Worm (Caenorhabditis elegans): ENCODE results near the gene T25D1.2.

T25D1.2 gene

ce11 chrX:16558776-16559175, 43.4 kb downstream of the T25D1.2 start (continued):
- TF ChIP-seq ZK546.5 (tag; optimal IDR thresholded peaks at IDR 0.05) (no peak), dmd-6 (GFP tag; IDR thresholded peaks at IDR 0.05) (peak; percentile 47), lin-38 (GFP tag; IDR thresholded peaks at IDR 0.05) (no peak), mep-1 (tag; optimal IDR thresholded peaks at IDR 0.05) (peak; percentile 64), pha-4 (GFP tag; IDR thresholded peaks at IDR 0.05) (peak; percentile 48; the same call in 1 of the 2 replicates), pha-4 (tag; optimal IDR thresholded peaks at IDR 0.05) (no peak), mes-2 (tag; optimal IDR thresholded peaks at IDR 0.05; ENCODE audit: poor library complexity, severe bottlenecking) (peak; percentile 57), ztf-7 (tag; optimal IDR thresholded peaks at IDR 0.05) (peak; percentile 41), mxl-2 (GFP tag; conservative IDR thresholded peaks at IDR 0.05) (no peak), dve-1 (tag; optimal IDR thresholded peaks at IDR 0.05; ENCODE audit: insufficient read depth) (peak; percentile 62), Y105C5A.15 (GFP tag; IDR thresholded peaks at IDR 0.05) (no peak), mxl-3 (GFP tag; optimal IDR thresholded peaks at IDR 0.05) (no peak), T20F7.1 (GFP tag; optimal IDR thresholded peaks at IDR 0.05) (peak; percentile 42), ceh-32 (tag; optimal IDR thresholded peaks at IDR 0.05; ENCODE audit: poor library complexity) (no peak), ama-1 (optimal IDR thresholded peaks at IDR 0.05) (no peak), rbr-2 (tag; optimal IDR thresholded peaks at IDR 0.05) (no peak), ceh-20 (GFP tag; IDR thresholded peaks at IDR 0.05) (no peak), tag-97 (GFP tag; IDR thresholded peaks at IDR 0.05) (no peak), vab-7 (GFP tag; IDR thresholded peaks at IDR 0.05) (peak; percentile 66), unc-62 (GFP tag; optimal IDR thresholded peaks at IDR 0.05 in 1 of 2) (no peak), unc-62 (tag; optimal IDR thresholded peaks at IDR 0.05) (no peak), F44E2.7 (GFP tag; IDR thresholded peaks at IDR 0.05) (no peak), aly-2 (tag; optimal IDR thresholded peaks at IDR 0.05) (no peak), lin-15B (tag; optimal IDR thresholded peaks at IDR 0.05) (no peak), attf-4 (tag; optimal IDR thresholded peaks at IDR 0.05) (no peak), hlh-30 (tag; optimal IDR thresholded peaks at IDR 0.05; ENCODE audit: insufficient read depth) (peak; percentile 34), nhr-25 (tag; optimal IDR thresholded peaks at IDR 0.05; ENCODE audit: borderline replicate concordance, insufficient read depth) (no peak), ceh-28 (tag; optimal IDR thresholded peaks at IDR 0.05) (no peak), daf-19 (GFP tag; conservative IDR thresholded peaks at IDR 0.05) (0 out of 2 replicates have a peak, but pooled peaks have one; percentile 19), dpl-1 (GFP tag; optimal IDR thresholded peaks at IDR 0.05) (no peak), lin-1 (GFP tag; IDR thresholded peaks at IDR 0.05) (peak; percentile 50; the same call in 1 of the 2 replicates), daf-16 (GFP tag; optimal IDR thresholded peaks at IDR 0.05) (peak in 1 of 2 experiments; percentile 46), daf-16 (tag; optimal IDR thresholded peaks at IDR 0.05) (peak; percentile 44), F37D6.2 (tag; optimal IDR thresholded peaks at IDR 0.05) (no peak), skn-1 (tag; optimal IDR thresholded peaks at IDR 0.05) (no peak), nhr-10 (tag; optimal IDR thresholded peaks at IDR 0.05) (no peak), snpc-1.2 (GFP tag; IDR thresholded peaks at IDR 0.05) (no peak), lim-7 (GFP tag; IDR thresholded peaks at IDR 0.05) (peak; percentile 69), nhr-41 (GFP tag; IDR thresholded peaks at IDR 0.05) (no peak), nhr-102 (tag; optimal IDR thresholded peaks at IDR 0.05) (no peak), ztf-11 (tag; optimal IDR thresholded peaks at IDR 0.05) (no peak), hif-1 (tag; optimal IDR thresholded peaks at IDR 0.05) (no peak), hlh-11 (tag; optimal IDR thresholded peaks at IDR 0.05) (peak; percentile 45), ces-1 (GFP tag; optimal IDR thresholded peaks at IDR 0.05) (no peak), hmg-1.1 (GFP tag; IDR thresholded peaks at IDR 0.05) (peak; percentile 55; the same call in 1 of the 2 replicates), ceh-82 (tag; optimal IDR thresholded peaks at IDR 0.05) (no peak), ceh-62 (tag; optimal IDR thresholded peaks at IDR 0.05) (no peak), Y48G9A.11 (GFP tag; IDR thresholded peaks at IDR 0.05) (no peak), sdz-12 (GFP tag; optimal IDR thresholded peaks at IDR 0.05) (no peak), mdl-1 (tag; optimal IDR thresholded peaks at IDR 0.05) (no peak), pqm-1 (tag; optimal IDR thresholded peaks at IDR 0.05) (no peak), fos-1 (tag; optimal IDR thresholded peaks at IDR 0.05) (no peak)
